Worm (Caenorhabditis elegans) whole organism, mixed stage, embryonic: ENCODE measurements around the gene T19D2.3.

ENCODE experiments used
- lin-13 ChIP-seq: fragments of 150-350 bp; optimal IDR thresholded peaks from 2 replicates; lab custom pipeline; 2014; ENCODE audit warnings: missing biosample characterization, missing genetic modification characterization
- nhr-76 ChIP-seq: sonication (generic microtip); optimal IDR thresholded peaks from 2 replicates; lab custom pipeline; 2017; ENCODE audit warnings: missing biosample characterization, missing genetic modification characterization
- pha-4 ChIP-seq: fragments of 150-350 bp; optimal IDR thresholded peaks from 2 replicates; lab custom pipeline; 2018; ENCODE audit warnings: missing biosample characterization, missing genetic modification reagents, missing genetic modification characterization
- unc-39 ChIP-seq: fragments of 150-350 bp; optimal IDR thresholded peaks from 2 replicates; lab custom pipeline; 2014; ENCODE audit warnings: missing biosample characterization, missing genetic modification characterization
- unc-62 ChIP-seq: fragments of 150-350 bp; optimal IDR thresholded peaks from 2 replicates; lab custom pipeline; 2014; ENCODE audit warnings: missing biosample characterization, missing genetic modification reagents, missing genetic modification characterization
- ztf-11 ChIP-seq: fragments of 150-350 bp; optimal IDR thresholded peaks from 2 replicates; lab custom pipeline; 2014; ENCODE audit warnings: missing biosample characterization, missing genetic modification characterization

DNA sequence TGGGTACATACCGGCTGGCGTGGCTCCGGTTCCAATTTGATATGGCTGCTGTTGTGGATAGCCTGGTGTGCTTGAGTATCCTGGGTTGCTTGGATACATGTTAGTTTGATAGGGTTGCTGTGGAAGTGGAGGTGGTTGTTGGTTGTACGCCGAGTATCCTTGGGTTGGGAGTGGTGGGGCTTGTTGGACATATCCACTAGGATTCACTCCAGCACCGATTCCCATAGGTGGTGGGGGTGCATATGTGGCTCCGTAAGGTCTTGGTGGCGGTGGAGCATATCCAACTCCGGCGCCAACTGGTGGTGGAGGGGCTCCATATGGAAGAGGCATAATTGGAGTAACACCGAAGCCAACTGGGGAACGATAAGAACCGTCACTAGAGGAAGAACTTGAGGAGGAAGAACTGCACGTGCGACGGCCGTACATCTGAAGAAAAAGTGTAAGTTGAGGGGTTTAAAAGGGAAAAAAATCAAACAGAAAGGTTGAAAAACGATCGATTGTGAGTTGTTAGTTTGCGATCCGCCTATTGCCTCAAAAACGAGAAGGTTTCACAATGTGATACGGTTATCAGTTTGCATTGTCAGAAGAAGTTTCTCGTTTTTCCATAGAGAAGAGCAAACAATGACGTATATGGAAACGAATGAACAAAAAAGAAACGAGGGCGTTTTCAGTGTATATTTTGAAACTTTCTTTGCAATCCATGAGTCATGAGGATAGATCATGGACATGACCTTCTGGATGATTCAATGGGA, 29.3 kb downstream of the T19D2.3 start, which contains the start of gene C16B8.3:
- no peak for TF ChIP-seq nhr-76
- no peak for TF ChIP-seq unc-39 (tag; lab: Kevin White, UChicago)
- TF ChIP-seq unc-62 (GFP tag; lab: Kevin White, UChicago), result no peak
- no peak for TF ChIP-seq pha-4 (tag; lab: Kevin White, UChicago)
- TF ChIP-seq ztf-11 (tag; lab: Kevin White, UChicago), result no peak
- no peak for TF ChIP-seq lin-13 (tag; lab: Kevin White, UChicago)
